Fruit fly (Drosophila melanogaster): ENCODE measurements around the gene SLIRP1.

SLIRP1 gene

DNA sequence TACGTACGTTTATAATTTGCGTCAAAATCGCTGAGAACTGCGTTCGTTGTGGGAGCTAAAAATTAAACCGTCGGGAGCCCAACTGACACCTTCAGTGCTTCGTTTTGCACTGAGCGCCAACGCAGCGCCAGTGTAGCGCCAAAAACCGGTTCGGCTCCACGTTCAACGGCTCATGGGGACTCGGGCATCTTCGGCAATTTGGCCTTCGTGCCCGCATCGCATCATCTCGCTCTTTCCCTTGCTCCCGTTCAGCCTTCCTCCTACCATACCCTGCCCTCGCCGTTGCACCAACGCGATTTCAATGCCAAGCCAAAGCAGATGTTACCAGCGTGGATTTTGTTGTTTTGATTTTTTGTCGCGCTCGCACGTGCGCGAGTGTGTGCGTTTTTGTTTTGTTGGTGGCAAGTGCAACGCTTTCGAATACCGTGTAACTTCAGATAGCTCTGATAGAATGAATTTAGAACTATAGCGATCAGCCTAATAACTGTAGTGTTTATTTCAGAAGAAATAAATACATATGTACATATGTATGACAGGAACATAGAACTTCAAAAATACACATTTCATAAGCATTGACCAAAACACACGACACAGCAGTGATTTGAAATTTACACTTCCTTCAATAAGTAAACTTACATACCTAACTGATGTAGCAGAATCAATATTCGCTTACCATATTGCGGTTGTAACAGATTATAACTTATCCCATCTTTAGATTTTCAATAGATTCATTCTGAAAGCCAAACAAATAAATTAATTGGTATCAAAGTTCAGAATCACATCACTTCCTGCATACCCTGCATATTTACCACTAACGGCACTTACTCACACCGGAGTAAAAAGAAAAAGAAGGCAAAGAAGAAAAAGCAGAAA lies 37.8 kb downstream of the SLIRP1 start, which contains the start of gene Mnr (continued):
- peak; percentile 71 for TF ChIP-seq CG1832 (GFP tag; optimal IDR thresholded peaks at IDR 0.05)
- TF ChIP-seq Xbp1 (GFP tag; optimal IDR thresholded peaks at IDR 0.05), result no peak
- no peak for TF ChIP-seq en (GFP tag; optimal IDR thresholded peaks at IDR 0.05)
- no peak for TF ChIP-seq Bdp1 (GFP tag; optimal IDR thresholded peaks at IDR 0.05)
- TF ChIP-seq CG7987 (GFP tag; optimal IDR thresholded peaks at IDR 0.05), result peak; percentile 22
- no peak for TF ChIP-seq CG11723 (GFP tag; optimal IDR thresholded peaks at IDR 0.05)
- TF ChIP-seq CG6683 (GFP tag; optimal IDR thresholded peaks at IDR 0.05), result no peak
- no peak for TF ChIP-seq Six4 (GFP tag; optimal IDR thresholded peaks at IDR 0.05)
- TF ChIP-seq crc (GFP tag; optimal IDR thresholded peaks at IDR 0.05), result no peak
- TF ChIP-seq Stat92E (GFP tag; optimal IDR thresholded peaks at IDR 0.05), result peak in 1 of 3 experiments; percentile 30
- TF ChIP-seq dmrt99B (tag; optimal IDR thresholded peaks at IDR 0.05), result no peak
- peak; percentile 14 for TF ChIP-seq CG18262 (tag; optimal IDR thresholded peaks at IDR 0.05)
- no peak for TF ChIP-seq Doc2 (GFP tag; IDR thresholded peaks at IDR 0.05)
- no peak for TF ChIP-seq cad (GFP tag; optimal IDR thresholded peaks at IDR 0.05)
- no peak for TF ChIP-seq dpn (GFP tag; optimal IDR thresholded peaks at IDR 0.05)
- peak; percentile 5 for TF ChIP-seq CG7786 (GFP tag; optimal IDR thresholded peaks at IDR 0.05)
- TF ChIP-seq sr (GFP tag; IDR thresholded peaks at IDR 0.05), result 0 out of 3 replicates have a peak, but pooled peaks have one; percentile 36
- TF ChIP-seq abd-A (tag; optimal IDR thresholded peaks at IDR 0.05), result peak; percentile 72
- TF ChIP-seq Hr39 (optimal IDR thresholded peaks at IDR 0.05), result peak; percentile 85
- TF ChIP-seq CG4328 (GFP tag; optimal IDR thresholded peaks at IDR 0.05), result no peak
- no peak for TF ChIP-seq CG32767 (GFP tag; IDR thresholded peaks at IDR 0.05)
- no peak for TF ChIP-seq CG6654 (GFP tag; optimal IDR thresholded peaks at IDR 0.05)
- TF ChIP-seq HmgZ (tag; optimal IDR thresholded peaks at IDR 0.05), result no peak
- no peak for TF ChIP-seq CG6272 (GFP tag; IDR thresholded peaks at IDR 0.05)
- peak; percentile 62 for TF ChIP-seq nom (GFP tag; optimal IDR thresholded peaks at IDR 0.05)
- no peak for TF ChIP-seq dmrt11E (tag; optimal IDR thresholded peaks at IDR 0.05)
- TF ChIP-seq Tbp (GFP tag; optimal IDR thresholded peaks at IDR 0.05), result no peak
- peak; percentile 48; the same call in 1 of the 2 replicates for TF ChIP-seq CG32532 (GFP tag; IDR thresholded peaks at IDR 0.05)
- TF ChIP-seq run (tag; optimal IDR thresholded peaks at IDR 0.05), result no peak
- 0 out of 2 replicates have a peak, but pooled peaks have one; percentile 5 for TF ChIP-seq ranshi (GFP tag; IDR thresholded peaks at IDR 0.05)
- no peak for TF ChIP-seq sens-2 (GFP tag; IDR thresholded peaks at IDR 0.05)
- TF ChIP-seq CG7556 (GFP tag; optimal IDR thresholded peaks at IDR 0.05), result no peak
- no peak for TF ChIP-seq Rx (GFP tag; IDR thresholded peaks at IDR 0.05)
- TF ChIP-seq grau (tag; optimal IDR thresholded peaks at IDR 0.05), result peak; percentile 3
- TF ChIP-seq gsb-n (tag; optimal IDR thresholded peaks at IDR 0.05), result no peak
- TF ChIP-seq vvl (GFP tag; IDR thresholded peaks at IDR 0.05), result no peak
- no peak for TF ChIP-seq Sry-δ (GFP tag; optimal IDR thresholded peaks at IDR 0.05)
- no peak for TF ChIP-seq CG9609 (GFP tag; optimal IDR thresholded peaks at IDR 0.05)
- TF ChIP-seq CG2129 (GFP tag; IDR thresholded peaks at IDR 0.05; ENCODE audit: partially characterized antibody), result no peak
- no peak for TF ChIP-seq Sox100B (GFP tag; optimal IDR thresholded peaks at IDR 0.05)
- TF ChIP-seq grn (GFP tag; optimal IDR thresholded peaks at IDR 0.05), result no peak
- no peak for TF ChIP-seq ham (GFP tag; IDR thresholded peaks at IDR 0.05)

Data from whole organism, embryonic.